Fruit fly (Drosophila melanogaster): Measurements from ENCODE around the gene Sarm.

dm6 chr3L:8073370-8073769 is 9.7 kb downstream of the Sarm start:
- TF ChIP-seq CG13204 (GFP tag; optimal IDR thresholded peaks at IDR 0.05): no peak
- TF ChIP-seq CG10348 (GFP tag; IDR thresholded peaks at IDR 0.05): no peak
- no peak for TF ChIP-seq CG32121 (GFP tag; IDR thresholded peaks at IDR 0.05)
- no peak for TF ChIP-seq CG34367 (tag; optimal IDR thresholded peaks at IDR 0.05)
- TF ChIP-seq Ets98B (GFP tag; IDR thresholded peaks at IDR 0.05): no peak
- no peak for TF ChIP-seq EcR (GFP tag; optimal IDR thresholded peaks at IDR 0.05)
- TF ChIP-seq CG4496 (GFP tag; IDR thresholded peaks at IDR 0.05): no peak
- TF ChIP-seq CG8301 (tag; optimal IDR thresholded peaks at IDR 0.05): peak; percentile 33
- TF ChIP-seq Pif1A (GFP tag; optimal IDR thresholded peaks at IDR 0.05): no peak
- TF ChIP-seq Pif1B (GFP tag; optimal IDR thresholded peaks at IDR 0.05): no peak
- TF ChIP-seq rn (GFP tag; IDR thresholded peaks at IDR 0.05): no peak
- TF ChIP-seq CG9948 (tag; optimal IDR thresholded peaks at IDR 0.05): no peak
- TF ChIP-seq CG14655 (GFP tag; optimal IDR thresholded peaks at IDR 0.05): peak; percentile 37
- TF ChIP-seq CG12605 (GFP tag; IDR thresholded peaks at IDR 0.05): no peak
